Fruit fly (Drosophila melanogaster) whole organism, embryonic: Measurements from ENCODE around the gene amrt.
A peak's percentile ranks its signal among the peaks of the same experiment; 100 is the strongest.

Source experiments
- CG12104 ChIP-seq: fragments of 200-800 bp; sonication (Bioruptor generic); optimal IDR thresholded peaks from 3 replicates; lab custom pipeline; 2016; ENCODE audit warnings: missing biosample characterization, missing genetic modification characterization
- CG12391 ChIP-seq: fragments of 200-800 bp; sonication (Bioruptor generic); optimal IDR thresholded peaks from 3 replicates; lab custom pipeline; 2018; ENCODE audit warnings: missing biosample characterization, mild to moderate bottlenecking, missing genetic modification characterization, moderate library complexity
- CG12744 ChIP-seq: fragments of 200-800 bp; sonication (Bioruptor generic); optimal IDR thresholded peaks from 2 replicates; lab custom pipeline; 2016; ENCODE audit warnings: missing biosample characterization, missing genetic modification characterization
- CG13775 ChIP-seq: fragments of 200-800 bp; sonication (Bioruptor generic); optimal IDR thresholded peaks from 3 replicates; lab custom pipeline; 2017; ENCODE audit warnings: missing biosample characterization, mild to moderate bottlenecking, missing genetic modification characterization
- CG13894 ChIP-seq: fragments of 200-800 bp; sonication (Bioruptor generic); optimal IDR thresholded peaks from 3 replicates; lab custom pipeline; 2018; ENCODE audit warnings: missing biosample characterization, mild to moderate bottlenecking, missing genetic modification characterization, moderate library complexity
- CG14860 ChIP-seq: fragments of 200-800 bp; sonication (Bioruptor generic); IDR thresholded peaks from 3 replicates; pipeline ENCODE4 v1.3.6; 2022; ENCODE audit warnings: missing biosample characterization, missing genetic modification characterization; ENCODE audit not compliant: partially characterized antibody
- CG14965 ChIP-seq: fragments of 200-800 bp; sonication (Bioruptor generic); optimal IDR thresholded peaks from 2 replicates; lab custom pipeline; 2016; ENCODE audit warnings: missing biosample characterization, missing genetic modification characterization, borderline replicate concordance
- CG15696 ChIP-seq: fragments of 200-800 bp; sonication (Bioruptor generic); optimal IDR thresholded peaks from 2 replicates; lab custom pipeline; 2019; ENCODE audit warnings: missing biosample characterization, mild to moderate bottlenecking, missing genetic modification characterization, moderate library complexity
- CG17568 ChIP-seq: fragments of 200-800 bp; sonication (Bioruptor generic); optimal IDR thresholded peaks from 2 replicates; lab custom pipeline; 2018; ENCODE audit warnings: missing biosample characterization, mild to moderate bottlenecking, missing genetic modification characterization, moderate library complexity
- CG2199 ChIP-seq: fragments of 200-800 bp; sonication (Bioruptor generic); IDR thresholded peaks from 3 replicates; pipeline ENCODE4 v1.3.6; 2022; ENCODE audit warnings: missing biosample characterization, missing genetic modification characterization
- CG3065 ChIP-seq: fragments of 200-800 bp; sonication (Bioruptor generic); optimal IDR thresholded peaks from 2 replicates; lab custom pipeline; 2016; ENCODE audit warnings: missing biosample characterization, missing genetic modification characterization
- CG31224 ChIP-seq: fragments of 200-800 bp; sonication (Bioruptor generic); IDR thresholded peaks from 2 replicates; pipeline ENCODE4 v1.3.6; 2022; ENCODE audit warnings: missing biosample characterization, missing genetic modification characterization
- CG3995 ChIP-seq: fragments of 200-800 bp; sonication (Bioruptor generic); optimal IDR thresholded peaks from 3 replicates; lab custom pipeline; 2016; ENCODE audit warnings: missing biosample characterization, missing genetic modification characterization
- CG6683 ChIP-seq: fragments of 200-800 bp; sonication (Bioruptor generic); optimal IDR thresholded peaks from 2 replicates; lab custom pipeline; 2017; ENCODE audit warnings: missing biosample characterization, mild to moderate bottlenecking, missing genetic modification characterization, missing genetic modification reagents
- CG6689 ChIP-seq: fragments of 200-800 bp; sonication (Bioruptor generic); IDR thresholded peaks from 2 replicates; pipeline ENCODE4 v1.3.6; 2022; ENCODE audit warnings: missing biosample characterization, missing genetic modification characterization
- CG7745 ChIP-seq: fragments of 200-800 bp; sonication (Bioruptor generic); optimal IDR thresholded peaks from 2 replicates; lab custom pipeline; 2018; ENCODE audit warnings: missing biosample characterization, mild to moderate bottlenecking, missing genetic modification characterization, moderate library complexity
- CG8924 ChIP-seq: fragments of 200-800 bp; optimal IDR thresholded peaks from 3 replicates; lab custom pipeline; 2019; ENCODE audit warnings: missing biosample characterization, mild to moderate bottlenecking, missing genetic modification characterization, moderate library complexity
- CG8944 ChIP-seq: fragments of 200-800 bp; sonication (Bioruptor generic); optimal IDR thresholded peaks from 3 replicates; lab custom pipeline; 2016; ENCODE audit warnings: missing biosample characterization, missing genetic modification characterization
- CG9437 ChIP-seq: fragments of 200-800 bp; sonication (Bioruptor generic); optimal IDR thresholded peaks from 2 replicates; lab custom pipeline; 2018; ENCODE audit warnings: missing biosample characterization, mild to moderate bottlenecking, missing genetic modification characterization
- CG9817 ChIP-seq: fragments of 200-800 bp; sonication (Bioruptor generic); optimal IDR thresholded peaks from 2 replicates; lab custom pipeline; 2018; ENCODE audit warnings: missing biosample characterization, mild to moderate bottlenecking, missing genetic modification characterization, moderate library complexity
- CG9876 ChIP-seq: fragments of 200-800 bp; sonication (Bioruptor generic); optimal IDR thresholded peaks from 2 replicates; lab custom pipeline; 2016; ENCODE audit warnings: missing biosample characterization, missing genetic modification characterization
- Dfd ChIP-seq, 2 experiments: fragments of >200 bp; optimal IDR thresholded peaks; 2 replicates each; lab custom pipeline; 2017; ENCODE audit warnings: missing biosample characterization in 2 of 2, missing genetic modification characterization in 2 of 2
- Dip3 ChIP-seq: fragments of 200-800 bp; sonication (Bioruptor generic); optimal IDR thresholded peaks from 3 replicates; lab custom pipeline; 2016; ENCODE audit warnings: missing biosample characterization, missing genetic modification characterization
- Drgx ChIP-seq: fragments of 200-800 bp; sonication (Bioruptor generic); IDR thresholded peaks from 2 replicates; pipeline ENCODE4 v1.3.6; 2022; ENCODE audit warnings: missing biosample characterization, missing genetic modification characterization
- Hr78 ChIP-seq, 2 experiments: fragments of 200-800 bp in 1 of 2; fragments of >200 bp in 1 of 2; sonication (Bioruptor generic) in 1 of 2; optimal IDR thresholded peaks; 2 replicates each; lab custom pipeline; 2017 to 2019; ENCODE audit warnings: missing biosample characterization in 2 of 2, missing genetic modification characterization in 2 of 2, mild to moderate bottlenecking in 1 of 2, moderate library complexity in 1 of 2
- Hsf ChIP-seq: fragments of 200-800 bp; sonication (Bioruptor generic); optimal IDR thresholded peaks from 3 replicates; lab custom pipeline; 2016; ENCODE audit warnings: missing biosample characterization, missing genetic modification characterization
- Jarid2 ChIP-seq: fragments of 200-800 bp; sonication (Bioruptor generic); optimal IDR thresholded peaks from 3 replicates; lab custom pipeline; 2017; ENCODE audit warnings: mild to moderate bottlenecking, missing biosample characterization, missing genetic modification reagents, missing genetic modification characterization
- Lpt ChIP-seq: fragments of >200 bp; optimal IDR thresholded peaks from 2 replicates; lab custom pipeline; 2018; ENCODE audit warnings: missing biosample characterization, missing genetic modification characterization
- Rfx ChIP-seq: fragments of 200-800 bp; sonication (Bioruptor generic); IDR thresholded peaks from 2 replicates; pipeline ENCODE4 v1.3.6; 2022; ENCODE audit warnings: missing biosample characterization, missing genetic modification characterization
- Rx ChIP-seq: fragments of 200-800 bp; sonication (Bioruptor generic); IDR thresholded peaks from 2 replicates; pipeline ENCODE4 v1.3.6; 2022; ENCODE audit warnings: missing biosample characterization, missing genetic modification characterization
- Sin3A ChIP-seq: fragments of >200 bp; optimal IDR thresholded peaks from 2 replicates; lab custom pipeline; 2018
- bigmax ChIP-seq: fragments of 200-800 bp; sonication (Bioruptor generic); optimal IDR thresholded peaks from 2 replicates; lab custom pipeline; 2018; ENCODE audit warnings: missing biosample characterization, mild to moderate bottlenecking, missing genetic modification characterization
- crp ChIP-seq, 2 experiments: fragments of 200-800 bp; sonication (Bioruptor generic); optimal IDR thresholded peaks; 2 replicates in 1 of 2; 3 replicates in 1 of 2; lab custom pipeline; 2017; ENCODE audit warnings: missing biosample characterization in 2 of 2, missing genetic modification characterization in 2 of 2, mild to moderate bottlenecking in 1 of 2, moderate library complexity in 1 of 2
- ewg ChIP-seq: fragments of 200-800 bp; sonication (Bioruptor generic); optimal IDR thresholded peaks from 3 replicates; lab custom pipeline; 2017; ENCODE audit warnings: mild to moderate bottlenecking, missing biosample characterization, missing genetic modification reagents, missing genetic modification characterization
- fd3F ChIP-seq: fragments of 200-800 bp; sonication (Bioruptor generic); optimal IDR thresholded peaks from 2 replicates; lab custom pipeline; 2018; ENCODE audit warnings: missing biosample characterization, mild to moderate bottlenecking, missing genetic modification characterization, moderate library complexity
- gfzf ChIP-seq: fragments of 200-800 bp; sonication (Bioruptor generic); optimal IDR thresholded peaks from 2 replicates; lab custom pipeline; 2016; ENCODE audit warnings: missing biosample characterization, mild to moderate bottlenecking, missing genetic modification characterization, moderate library complexity
- gt ChIP-seq: fragments of 200-800 bp; sonication (Bioruptor generic); IDR thresholded peaks from 2 replicates; pipeline ENCODE4 v1.3.6; 2022; ENCODE audit warnings: missing biosample characterization, missing genetic modification characterization
- ham ChIP-seq: fragments of 200-800 bp; sonication (Bioruptor generic); IDR thresholded peaks from 2 replicates; pipeline ENCODE4 v1.3.6; 2022; ENCODE audit warnings: missing biosample characterization, missing genetic modification characterization
- hb ChIP-seq: fragments of 200-800 bp; sonication (Bioruptor generic); IDR thresholded peaks from 3 replicates; pipeline ENCODE4 v1.3.6; 2022; ENCODE audit warnings: missing biosample characterization, missing genetic modification characterization; ENCODE audit not compliant: partially characterized antibody
- ind ChIP-seq: fragments of 200-800 bp; sonication (Bioruptor generic); optimal IDR thresholded peaks from 3 replicates; lab custom pipeline; 2016; ENCODE audit warnings: missing biosample characterization, missing genetic modification characterization
- org-1 ChIP-seq: fragments of 200-800 bp; sonication (Bioruptor generic); optimal IDR thresholded peaks from 2 replicates; lab custom pipeline; 2017; ENCODE audit warnings: missing biosample characterization, missing genetic modification characterization
- psq ChIP-seq: fragments of 200-800 bp; sonication (Bioruptor generic); optimal IDR thresholded peaks from 2 replicates; lab custom pipeline; 2017; ENCODE audit warnings: missing biosample characterization, missing genetic modification characterization
- ranshi ChIP-seq: fragments of 200-800 bp; sonication (Bioruptor generic); IDR thresholded peaks from 2 replicates; pipeline ENCODE4 v1.3.6; 2022; ENCODE audit warnings: missing biosample characterization, missing genetic modification characterization
- sens-2 ChIP-seq: fragments of 200-800 bp; sonication (Bioruptor generic); IDR thresholded peaks from 2 replicates; pipeline ENCODE4 v1.3.6; 2022; ENCODE audit warnings: missing biosample characterization, missing genetic modification characterization
- sisA ChIP-seq: fragments of 200-800 bp; sonication (Bioruptor generic); IDR thresholded peaks from 2 replicates; pipeline ENCODE4 v1.3.6; 2022; ENCODE audit warnings: missing biosample characterization, missing genetic modification characterization
- slbo ChIP-seq: fragments of 200-800 bp; sonication (Bioruptor generic); IDR thresholded peaks from 2 replicates; pipeline ENCODE4 v1.3.6; 2022; ENCODE audit warnings: missing biosample characterization, missing genetic modification characterization
- sob ChIP-seq: fragments of 200-800 bp; sonication (Bioruptor generic); IDR thresholded peaks from 2 replicates; pipeline ENCODE4 v1.3.6; 2022; ENCODE audit warnings: missing biosample characterization, missing genetic modification characterization
- sqz ChIP-seq: fragments of 200-800 bp; sonication (Bioruptor generic); optimal IDR thresholded peaks from 3 replicates; lab custom pipeline; 2018; ENCODE audit warnings: missing biosample characterization, mild to moderate bottlenecking, missing genetic modification characterization
- trh ChIP-seq: fragments of 200-800 bp; sonication (Bioruptor generic); optimal IDR thresholded peaks from 2 replicates; lab custom pipeline; 2016; ENCODE audit warnings: missing biosample characterization, missing genetic modification characterization
- unc-4 ChIP-seq: fragments of 200-800 bp; sonication (Bioruptor generic); IDR thresholded peaks from 2 replicates; pipeline ENCODE4 v1.3.6; 2022; ENCODE audit warnings: missing biosample characterization, missing genetic modification characterization; ENCODE audit not compliant: partially characterized antibody
- zen ChIP-seq: fragments of 200-800 bp; sonication (Bioruptor generic); optimal IDR thresholded peaks from 3 replicates; lab custom pipeline; 2018; ENCODE audit warnings: missing biosample characterization, mild to moderate bottlenecking, missing genetic modification characterization, moderate library complexity

Gene amrt

DNA sequence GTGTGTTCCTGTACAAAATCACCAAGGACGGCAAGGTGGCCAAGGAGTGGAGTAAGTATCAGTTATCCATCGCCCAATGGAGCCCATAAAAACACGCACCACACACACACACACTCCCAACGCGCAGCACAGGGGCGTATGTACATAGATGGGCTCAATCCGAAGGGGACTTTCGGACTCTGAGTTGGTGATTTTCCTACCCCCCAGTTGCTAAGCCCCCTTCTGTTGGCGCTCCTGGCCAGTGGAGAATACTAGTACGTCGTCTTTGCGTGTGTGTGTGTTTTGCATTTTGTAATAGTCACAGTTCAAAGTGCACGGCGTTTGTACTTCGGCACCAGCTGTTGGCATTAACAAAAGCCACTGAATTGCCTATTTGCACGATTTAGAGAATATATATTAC, 42.2 kb upstream of the amrt start (continued):
- TF ChIP-seq CG17568 (peak; percentile 60), Sin3A (lab: Kevin White, UChicago) (no peak), CG7745 (no peak), Dfd (GFP tag; optimal IDR thresholded peaks at IDR 0.05; lab: Kevin White, UChicago) (no peak), CG8944 (GFP tag; lab: Kevin White, UChicago) (peak; percentile 85), ham (GFP tag; lab: Robert Waterston, UW) (no peak), ind (peak; percentile 86), ewg (GFP tag; lab: Kevin White, UChicago) (peak; percentile 59), zen (tag; lab: Kevin White, UChicago) (no peak), gfzf (GFP tag; lab: Kevin White, UChicago) (no peak), CG8924 (peak; percentile 61), fd3F (GFP tag; lab: Kevin White, UChicago) (peak; percentile 71), CG31224 (GFP tag; lab: Robert Waterston, UW) (peak; percentile 57), slbo (GFP tag; lab: Robert Waterston, UW) (peak; percentile 95), psq (GFP tag; lab: Kevin White, UChicago) (no peak), CG12391 (tag; lab: Kevin White, UChicago) (peak; percentile 66), gt (peak; percentile 51; the same call in 1 of the 2 replicates), Drgx (GFP tag; lab: Robert Waterston, UW) (peak; percentile 92), CG9876 (peak; percentile 60), Lpt (GFP tag; lab: Kevin White, UChicago) (no peak), sens-2 (GFP tag; lab: Robert Waterston, UW) (peak; percentile 55; the same call in 1 of the 2 replicates), CG9437 (GFP tag; lab: Kevin White, UChicago) (no peak), CG14860 (GFP tag; lab: Robert Waterston, UW) (no peak), Hr78 (GFP tag; optimal IDR thresholded peaks at IDR 0.05; lab: Kevin White, UChicago) (peak in 1 of 2 experiments; percentile 94), sisA (peak; percentile 85), ranshi (GFP tag; lab: Robert Waterston, UW) (peak; percentile 79), CG6689 (peak; percentile 43; the same call in 1 of the 2 replicates), CG13775 (GFP tag; lab: Kevin White, UChicago) (no peak), unc-4 (GFP tag; lab: Robert Waterston, UW) (no peak), CG6683 (GFP tag; lab: Kevin White, UChicago) (peak; percentile 55), CG12744 (GFP tag; lab: Kevin White, UChicago) (peak; percentile 78), bigmax (GFP tag; lab: Kevin White, UChicago) (no peak), hb (no peak), CG14965 (no peak), trh (no peak), CG12104 (no peak), CG15696 (tag; lab: Kevin White, UChicago) (peak; percentile 57), CG2199 (GFP tag; lab: Robert Waterston, UW) (0 out of 3 replicates have a peak, but pooled peaks have one; percentile 39), Rfx (GFP tag; lab: Robert Waterston, UW) (peak; percentile 95), CG9817 (peak; percentile 84), sqz (GFP tag; lab: Kevin White, UChicago) (no peak), Hsf (peak; percentile 80), org-1 (GFP tag; lab: Kevin White, UChicago) (peak; percentile 44), CG13894 (peak; percentile 74), CG3065 (GFP tag; lab: Kevin White, UChicago) (peak; percentile 46), crp (GFP tag; optimal IDR thresholded peaks at IDR 0.05; lab: Kevin White, UChicago) (no peak), Rx (peak; percentile 83), Dip3 (GFP tag; lab: Kevin White, UChicago) (peak; percentile 69), Jarid2 (GFP tag; lab: Kevin White, UChicago) (peak; percentile 36), sob (GFP tag; lab: Robert Waterston, UW) (peak; percentile 85), CG3995 (GFP tag; lab: Kevin White, UChicago) (peak; percentile 36)
